Fruit fly (Drosophila melanogaster): ENCODE data around the gene Daao2.

DNA sequence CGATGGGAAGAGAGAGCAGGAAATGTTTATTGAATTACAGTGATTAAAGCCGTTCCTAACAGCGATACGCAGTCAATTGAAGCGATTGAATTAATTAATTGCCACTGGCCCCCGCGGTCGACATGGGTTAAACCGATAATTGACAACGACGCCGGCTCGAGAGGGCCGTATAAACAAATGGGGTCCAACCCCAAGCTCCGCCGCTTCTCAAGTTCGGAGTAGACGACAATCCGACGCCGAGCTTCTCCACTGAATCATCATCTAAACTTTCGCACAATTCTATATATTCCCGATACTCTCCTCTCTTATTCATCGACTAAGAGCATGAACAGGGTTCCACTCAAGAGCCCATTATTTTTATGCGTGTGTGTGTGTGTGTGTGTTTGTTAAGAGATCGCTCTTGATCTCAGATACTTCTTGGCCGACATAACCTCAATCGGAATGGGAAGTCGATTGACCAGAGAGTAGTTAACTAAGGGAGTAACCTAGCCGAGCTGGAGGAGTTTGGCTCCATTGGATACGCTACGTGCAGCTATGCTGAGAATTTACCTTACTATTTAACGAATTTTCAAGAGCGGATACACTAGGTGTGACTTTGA lies 10.9 kb upstream of the Daao2 start:
- TF ChIP-seq Lpt (GFP tag; optimal IDR thresholded peaks at IDR 0.05) (no peak), Ada2b (GFP tag; IDR thresholded peaks at IDR 0.05) (no peak), Ptx1 (GFP tag; IDR thresholded peaks at IDR 0.05) (no peak), fru (optimal IDR thresholded peaks at IDR 0.05) (no peak)

All from whole organism, embryonic.